Worm (Caenorhabditis elegans): Measurements from ENCODE around the gene str-256.

DNA sequence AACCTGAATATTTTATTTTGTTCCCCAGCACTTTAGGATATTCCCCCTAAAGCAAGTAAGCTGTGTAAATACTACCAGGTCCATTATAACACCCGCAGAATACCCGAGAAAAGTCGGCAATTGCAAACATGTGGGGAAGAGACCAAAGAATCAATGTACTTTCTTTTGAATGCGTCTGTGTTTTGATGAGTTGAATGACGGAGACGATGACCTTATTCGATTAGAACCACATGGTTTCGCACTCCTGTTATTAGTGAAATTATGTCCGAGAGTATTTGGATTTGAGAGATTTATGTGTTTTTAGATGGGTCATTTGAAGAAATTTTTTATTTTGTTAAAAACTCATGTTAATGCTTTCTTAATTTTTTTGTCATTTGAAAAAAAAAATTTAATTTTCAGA is 35.8 kb downstream of the str-256 start:
- TF ChIP-seq lsy-2 (tag; optimal IDR thresholded peaks at IDR 0.05) (no peak), ceh-32 (tag; optimal IDR thresholded peaks at IDR 0.05; ENCODE audit: poor library complexity) (no peak), gei-8 (GFP tag; optimal IDR thresholded peaks at IDR 0.05) (no peak), nhr-25 (tag; optimal IDR thresholded peaks at IDR 0.05; ENCODE audit: borderline replicate concordance, insufficient read depth) (no peak)
